Worm (Caenorhabditis elegans): ENCODE measurements around the gene R10E11.6.

Gene R10E11.6

DNA sequence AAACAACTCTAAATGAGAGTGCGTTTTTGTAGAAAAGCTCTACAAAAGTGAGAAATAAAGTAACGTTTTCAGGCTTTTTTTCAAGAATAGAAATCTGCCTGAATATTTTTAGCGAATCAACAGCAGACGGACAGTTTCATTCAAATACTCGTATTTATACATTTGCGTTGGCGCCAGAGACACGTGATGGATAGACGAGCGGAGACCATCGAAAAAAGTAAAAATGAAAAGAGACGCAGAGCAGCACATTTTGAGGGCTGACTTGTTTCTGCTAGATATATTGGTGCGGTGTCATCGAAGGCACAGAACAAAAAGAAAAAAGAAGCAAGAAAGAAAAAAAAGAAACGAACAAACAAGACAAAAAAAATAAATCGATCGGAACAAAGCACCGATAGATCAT is 43.2 kb downstream of the R10E11.6 start (continued):
- TF ChIP-seq fkh-8 (tag; optimal IDR thresholded peaks at IDR 0.05) (no peak), snu-23 (GFP tag; optimal IDR thresholded peaks at IDR 0.05) (peak; percentile 75), snpc-4 (tag; optimal IDR thresholded peaks at IDR 0.05) (no peak), C16A3.4 (tag; optimal IDR thresholded peaks at IDR 0.05) (no peak), pax-3 (tag; optimal IDR thresholded peaks at IDR 0.05) (no peak), unc-62 (GFP tag; optimal IDR thresholded peaks at IDR 0.05) (no peak), ztf-11 (tag; optimal IDR thresholded peaks at IDR 0.05) (no peak), hlh-4 (tag; optimal IDR thresholded peaks at IDR 0.05) (no peak), lsy-2 (tag; optimal IDR thresholded peaks at IDR 0.05) (peak; percentile 65 to 81), nhr-84 (tag; optimal IDR thresholded peaks at IDR 0.05) (no peak), hlh-17 (GFP tag; optimal IDR thresholded peaks at IDR 0.05; ENCODE audit: borderline replicate concordance) (no peak), nhr-90 (tag; optimal IDR thresholded peaks at IDR 0.05; ENCODE audit: poor library complexity) (peak; percentile 42), elt-2 (tag; optimal IDR thresholded peaks at IDR 0.05) (peak; percentile 61), ces-1 (GFP tag; optimal IDR thresholded peaks at IDR 0.05) (no peak), ztf-4 (tag; optimal IDR thresholded peaks at IDR 0.05) (peak; percentile 18), mdl-1 (tag; optimal IDR thresholded peaks at IDR 0.05) (peak in 1 of 2 experiments; percentile 66), ceh-63 (GFP tag; optimal IDR thresholded peaks at IDR 0.05) (no peak), tlp-1 (tag; optimal IDR thresholded peaks at IDR 0.05) (no peak), fkh-4 (tag; optimal IDR thresholded peaks at IDR 0.05; ENCODE audit: borderline replicate concordance) (no peak), nhr-11 (tag; optimal IDR thresholded peaks at IDR 0.05) (no peak), sup-37 (GFP tag; optimal IDR thresholded peaks at IDR 0.05) (no peak), elt-3 (tag; optimal IDR thresholded peaks at IDR 0.05) (no peak), fos-1 (tag; optimal IDR thresholded peaks at IDR 0.05) (peak; percentile 41), dsc-1 (tag; optimal IDR thresholded peaks at IDR 0.05) (no peak), nhr-12 (tag; optimal IDR thresholded peaks at IDR 0.05) (no peak), aly-2 (tag; optimal IDR thresholded peaks at IDR 0.05) (peak; percentile 15), mab-9 (GFP tag; IDR thresholded peaks at IDR 0.05) (no peak), nhr-76 (tag; optimal IDR thresholded peaks at IDR 0.05) (no peak), ceh-8 (GFP tag; optimal IDR thresholded peaks at IDR 0.05) (no peak), unc-98 (GFP tag; IDR thresholded peaks at IDR 0.05) (no peak), lin-15B (tag; optimal IDR thresholded peaks at IDR 0.05) (no peak)

DNA sequence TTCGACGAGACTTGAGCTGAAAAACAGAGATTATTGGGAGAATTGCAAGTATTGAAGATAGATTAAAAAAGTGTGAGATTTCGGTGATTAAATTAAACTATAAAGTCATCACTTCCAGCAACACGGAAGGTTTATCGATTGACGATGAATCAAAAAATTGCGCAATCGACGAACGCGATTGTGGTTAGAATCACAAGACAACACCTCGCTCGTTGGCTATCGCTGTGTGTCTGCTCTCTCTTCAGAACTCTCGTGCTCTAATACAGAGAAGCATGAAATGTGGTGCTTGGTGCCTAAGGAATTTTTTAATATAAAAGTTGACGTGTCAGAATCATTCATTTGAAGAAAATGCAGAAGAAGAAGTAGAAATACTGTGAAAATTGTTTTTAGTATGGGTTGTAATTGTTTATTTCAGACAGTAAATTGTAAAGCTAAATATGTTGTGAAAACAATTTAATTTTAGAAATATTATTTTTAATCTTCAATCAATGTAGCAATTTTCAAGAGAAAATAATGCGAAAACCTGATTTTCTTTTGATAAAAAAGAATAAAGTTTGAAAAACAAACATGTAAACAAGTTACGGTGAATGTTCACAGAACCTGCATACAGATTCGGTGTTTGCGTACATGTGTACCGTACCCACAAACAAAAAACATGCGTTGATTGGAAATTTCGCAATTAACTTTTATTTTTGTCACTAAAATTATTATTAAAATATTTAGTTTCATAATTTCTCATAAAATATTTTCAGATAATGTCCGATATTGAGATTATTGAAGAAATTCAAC is 44.6 kb downstream of the R10E11.6 start, which contains the start of the genes ZK632.10 and ZK632.11:
ZK632.10 (minus strand) TSS at position 560 of the 789 bp plus-strand sequence.
ZK632.11 (plus strand) TSS at position 753 of the 789 bp plus-strand sequence.
- TF ChIP-seq nhr-77 (tag; optimal IDR thresholded peaks at IDR 0.05) (peak; percentile 2), unc-130 (tag; optimal IDR thresholded peaks at IDR 0.05) (peak; percentile 42), isw-1 (GFP tag; IDR thresholded peaks at IDR 0.05) (peak; percentile 16; the same call in 1 of the 2 replicates), nhr-47 (tag; optimal IDR thresholded peaks at IDR 0.05) (peak; percentile 46), lin-14 (GFP tag; optimal IDR thresholded peaks at IDR 0.05) (peak; percentile 46), blmp-1 (tag; optimal IDR thresholded peaks at IDR 0.05) (peak; percentile 70), fkh-8 (tag; optimal IDR thresholded peaks at IDR 0.05) (peak; percentile 15), nhr-85 (tag) (peak; percentile 53), nhr-28 (tag; optimal IDR thresholded peaks at IDR 0.05) (no peak), mef-2 (tag; optimal IDR thresholded peaks at IDR 0.05) (no peak), lin-35 (GFP tag; optimal IDR thresholded peaks at IDR 0.05) (peak; percentile 61 to 70), nhr-20 (tag; optimal IDR thresholded peaks at IDR 0.05) (no peak), zag-1 (tag; optimal IDR thresholded peaks at IDR 0.05) (no peak), lsy-2 (tag; optimal IDR thresholded peaks at IDR 0.05) (peak; percentile 97 to 99), ceh-82 (tag; optimal IDR thresholded peaks at IDR 0.05) (peak in 1 of 3 experiments; percentile 51), C04F5.9 (tag; optimal IDR thresholded peaks at IDR 0.05) (peak; percentile 3), dpl-1 (GFP tag; optimal IDR thresholded peaks at IDR 0.05) (peak; percentile 26 to 76 (median 44)), efl-1 (optimal IDR thresholded peaks at IDR 0.05) (peak; percentile 47 to 48), efl-1 (GFP tag; optimal IDR thresholded peaks at IDR 0.05 in 1 of 2) (peak in 1 of 2 experiments; percentile 59), lin-15B (tag; optimal IDR thresholded peaks at IDR 0.05) (peak; percentile 15), swsn-7 (tag; optimal IDR thresholded peaks at IDR 0.05) (peak; percentile 28), mep-1 (tag; optimal IDR thresholded peaks at IDR 0.05) (peak; percentile 81), sox-4 (tag; optimal IDR thresholded peaks at IDR 0.05) (no peak), skn-1 (tag; optimal IDR thresholded peaks at IDR 0.05) (peak; percentile 81), nhr-71 (tag; optimal IDR thresholded peaks at IDR 0.05) (peak; percentile 47)
